Fruit fly (Drosophila melanogaster): Measurements from ENCODE around the gene CIA30.

DNA sequence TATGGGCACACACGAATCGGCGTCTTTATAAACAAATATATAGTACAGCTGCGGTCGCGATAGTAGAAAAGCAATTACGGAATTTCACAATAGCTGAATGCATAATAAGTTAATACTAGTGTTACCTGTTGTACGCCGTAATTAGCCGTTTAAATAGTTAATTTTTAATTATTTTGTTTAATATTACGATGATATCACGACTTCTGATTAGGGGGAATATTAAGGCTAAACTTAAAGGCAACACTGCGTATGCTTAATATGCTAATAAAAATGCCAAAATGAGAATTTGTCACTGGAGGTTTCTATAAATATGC, 42.2 kb downstream of the CIA30 start:
- TF ChIP-seq h (GFP tag; optimal IDR thresholded peaks at IDR 0.05), result no peak
- no peak for TF ChIP-seq lola (GFP tag; optimal IDR thresholded peaks at IDR 0.05)
- no peak for TF ChIP-seq GATAd (GFP tag; optimal IDR thresholded peaks at IDR 0.05)
- no peak for TF ChIP-seq Abd-B (GFP tag; optimal IDR thresholded peaks at IDR 0.05)

Data from whole organism, wandering third instar larva.